Fruit fly (Drosophila melanogaster) whole organism, embryonic: ENCODE results near the gene CG13676.

Experiments
- Antp ChIP-seq: fragments of 200-800 bp; sonication (Bioruptor generic); optimal IDR thresholded peaks from 3 replicates; lab custom pipeline; 2016; ENCODE audit warnings: missing biosample characterization, missing genetic modification characterization
- Blimp-1 ChIP-seq: fragments of 200-800 bp; sonication (Bioruptor generic); optimal IDR thresholded peaks from 3 replicates; lab custom pipeline; 2018; ENCODE audit warnings: missing biosample characterization, missing genetic modification characterization, mild to moderate bottlenecking, moderate library complexity, missing genetic modification reagents
- CG10147 ChIP-seq: fragments of 200-800 bp; sonication (Bioruptor generic); optimal IDR thresholded peaks from 2 replicates; lab custom pipeline; 2019; ENCODE audit warnings: missing biosample characterization, mild to moderate bottlenecking, missing genetic modification characterization, moderate library complexity
- CG10209 ChIP-seq: fragments of 200-800 bp; sonication (Bioruptor generic); optimal IDR thresholded peaks from 3 replicates; lab custom pipeline; 2017; ENCODE audit warnings: missing biosample characterization, mild to moderate bottlenecking, missing genetic modification characterization, missing genetic modification reagents
- CG10654 ChIP-seq: fragments of 200-800 bp; sonication (Bioruptor generic); optimal IDR thresholded peaks from 2 replicates; lab custom pipeline; 2016; ENCODE audit warnings: missing biosample characterization, missing genetic modification characterization
- CG11085 ChIP-seq: fragments of 200-800 bp; sonication (Bioruptor generic); IDR thresholded peaks from 2 replicates; pipeline ENCODE4 v1.3.6; 2022; ENCODE audit warnings: missing biosample characterization, missing genetic modification characterization
- CG12659 ChIP-seq: fragments of 200-800 bp; sonication (Bioruptor generic); optimal IDR thresholded peaks from 3 replicates; lab custom pipeline; 2017; ENCODE audit warnings: mild to moderate bottlenecking, missing biosample characterization, missing genetic modification reagents, missing genetic modification characterization
- CG13424 ChIP-seq: fragments of 200-800 bp; sonication (Bioruptor generic); optimal IDR thresholded peaks from 2 replicates; lab custom pipeline; 2019; ENCODE audit warnings: missing biosample characterization, mild to moderate bottlenecking, missing genetic modification characterization, moderate library complexity
- CG14441 ChIP-seq: fragments of 200-800 bp; sonication (Bioruptor generic); IDR thresholded peaks from 2 replicates; pipeline ENCODE4 v1.3.6; 2022; ENCODE audit warnings: missing biosample characterization, missing genetic modification characterization
- CG14667 ChIP-seq: fragments of 200-800 bp; sonication (Bioruptor generic); IDR thresholded peaks from 2 replicates; pipeline ENCODE4 v1.3.6; 2022; ENCODE audit warnings: missing biosample characterization, missing genetic modification characterization
- CG15479 ChIP-seq: fragments of 200-800 bp; sonication (Bioruptor generic); optimal IDR thresholded peaks from 3 replicates; lab custom pipeline; 2019; ENCODE audit warnings: missing biosample characterization, mild to moderate bottlenecking, missing genetic modification characterization, moderate library complexity
- CG16813 ChIP-seq: fragments of 200-800 bp; sonication (Bioruptor generic); IDR thresholded peaks from 3 replicates; pipeline ENCODE4 v1.3.6; 2022; ENCODE audit warnings: missing biosample characterization, missing genetic modification characterization; ENCODE audit not compliant: partially characterized antibody
- CG18764 ChIP-seq: fragments of 200-800 bp; sonication (Bioruptor generic); optimal IDR thresholded peaks from 3 replicates; lab custom pipeline; 2016; ENCODE audit warnings: missing biosample characterization, missing genetic modification characterization
- CG30403 ChIP-seq: fragments of 200-800 bp; sonication (Bioruptor generic); optimal IDR thresholded peaks from 3 replicates; lab custom pipeline; 2016; ENCODE audit warnings: missing biosample characterization, missing genetic modification characterization
- CG31365 ChIP-seq: fragments of 200-800 bp; sonication (Bioruptor generic); optimal IDR thresholded peaks from 2 replicates; lab custom pipeline; 2018; ENCODE audit warnings: missing biosample characterization, mild to moderate bottlenecking, missing genetic modification characterization
- CG33557 ChIP-seq: fragments of 200-800 bp; sonication (Bioruptor generic); optimal IDR thresholded peaks from 2 replicates; lab custom pipeline; 2019; ENCODE audit warnings: missing biosample characterization, mild to moderate bottlenecking, missing genetic modification characterization, moderate library complexity
- CG34422 ChIP-seq: fragments of 200-800 bp; sonication (Bioruptor generic); IDR thresholded peaks from 3 replicates; pipeline ENCODE4 v1.3.6; 2022; ENCODE audit warnings: missing biosample characterization, missing genetic modification characterization
- CG4360 ChIP-seq: fragments of 200-800 bp; sonication (Bioruptor generic); IDR thresholded peaks from 2 replicates; pipeline ENCODE4 v1.3.6; 2022; ENCODE audit warnings: missing biosample characterization, missing genetic modification characterization
- CG7963 ChIP-seq: fragments of 200-800 bp; sonication (Bioruptor generic); IDR thresholded peaks from 3 replicates; pipeline ENCODE4 v1.3.6; 2022; ENCODE audit warnings: missing biosample characterization, missing genetic modification characterization; ENCODE audit not compliant: partially characterized antibody
- D ChIP-seq, 2 experiments: fragments of 200-800 bp in 1 of 2; fragments of >200 bp in 1 of 2; sonication (Bioruptor generic) in 1 of 2; optimal IDR thresholded peaks; 2 replicates in 1 of 2; 3 replicates in 1 of 2; lab custom pipeline; 2017; ENCODE audit warnings: mild to moderate bottlenecking in 1 of 2, missing biosample characterization in 1 of 2, missing genetic modification characterization in 1 of 2, missing genetic modification reagents in 1 of 2
- Dip2 ChIP-seq: fragments of 200-800 bp; sonication (Bioruptor generic); IDR thresholded peaks from 2 replicates; pipeline ENCODE4 v1.3.6; 2022; ENCODE audit warnings: missing biosample characterization, missing genetic modification characterization
- H15 ChIP-seq: fragments of 200-800 bp; sonication (Bioruptor generic); IDR thresholded peaks from 3 replicates; pipeline ENCODE4 v1.3.6; 2022; ENCODE audit warnings: missing biosample characterization, missing genetic modification characterization
- HLH54F ChIP-seq: fragments of 200-800 bp; sonication (Bioruptor generic); optimal IDR thresholded peaks from 3 replicates; lab custom pipeline; 2016; ENCODE audit warnings: missing biosample characterization, missing genetic modification characterization
- Hr39 ChIP-seq: fragments of >200 bp; optimal IDR thresholded peaks from 2 replicates; lab custom pipeline; 2017
- Hsf ChIP-seq: fragments of 200-800 bp; sonication (Bioruptor generic); optimal IDR thresholded peaks from 3 replicates; lab custom pipeline; 2016; ENCODE audit warnings: missing biosample characterization, missing genetic modification characterization
- Lpt ChIP-seq: fragments of >200 bp; optimal IDR thresholded peaks from 2 replicates; lab custom pipeline; 2018; ENCODE audit warnings: missing biosample characterization, missing genetic modification characterization
- Nf-YA ChIP-seq: fragments of 200-800 bp; sonication (Bioruptor generic); IDR thresholded peaks from 2 replicates; pipeline ENCODE4 v1.3.6; 2022; ENCODE audit warnings: missing biosample characterization, missing genetic modification characterization
- Oaz ChIP-seq: fragments of 200-800 bp; sonication (Bioruptor generic); IDR thresholded peaks from 2 replicates; pipeline ENCODE4 v1.3.6; 2022; ENCODE audit warnings: missing biosample characterization, missing genetic modification characterization
- Ssrp ChIP-seq: fragments of 200-800 bp; sonication (Bioruptor generic); optimal IDR thresholded peaks from 2 replicates; lab custom pipeline; 2018; ENCODE audit warnings: missing biosample characterization, mild to moderate bottlenecking, missing genetic modification characterization, moderate library complexity
- abd-A ChIP-seq: fragments of 200-800 bp; sonication (Bioruptor generic); optimal IDR thresholded peaks from 3 replicates; lab custom pipeline; 2019; ENCODE audit warnings: missing biosample characterization, mild to moderate bottlenecking, missing genetic modification characterization, moderate library complexity
- chif ChIP-seq, 2 experiments: fragments of 200-800 bp; sonication (Bioruptor generic); optimal IDR thresholded peaks; 3 replicates each; lab custom pipeline; 2016; ENCODE audit warnings: missing biosample characterization in 2 of 2, missing genetic modification characterization in 2 of 2
- crc ChIP-seq: fragments of 200-800 bp; sonication (Bioruptor generic); optimal IDR thresholded peaks from 2 replicates; lab custom pipeline; 2016; ENCODE audit warnings: missing biosample characterization, missing genetic modification characterization
- da ChIP-seq: fragments of 200-800 bp; sonication (Bioruptor generic); optimal IDR thresholded peaks from 2 replicates; lab custom pipeline; 2016; ENCODE audit warnings: missing biosample characterization, missing genetic modification characterization
- disco-r ChIP-seq: fragments of 200-800 bp; sonication (Bioruptor generic); optimal IDR thresholded peaks from 2 replicates; lab custom pipeline; 2016; ENCODE audit warnings: missing biosample characterization, missing genetic modification characterization
- fru ChIP-seq: fragments of >200 bp; optimal IDR thresholded peaks from 2 replicates; lab custom pipeline; 2017
- hbn ChIP-seq: fragments of 200-800 bp; sonication (Bioruptor generic); IDR thresholded peaks from 2 replicates; pipeline ENCODE4 v1.3.6; 2022; ENCODE audit warnings: missing biosample characterization, missing genetic modification characterization; ENCODE audit not compliant: partially characterized antibody
- kay ChIP-seq: fragments of 200-800 bp; sonication (Bioruptor generic); optimal IDR thresholded peaks from 2 replicates; lab custom pipeline; 2016; ENCODE audit warnings: missing biosample characterization, missing genetic modification characterization
- maf-S ChIP-seq: fragments of 200-800 bp; sonication (Bioruptor generic); optimal IDR thresholded peaks from 2 replicates; lab custom pipeline; 2016; ENCODE audit warnings: missing biosample characterization, missing genetic modification characterization
- mirr ChIP-seq: fragments of 200-800 bp; sonication (Bioruptor generic); optimal IDR thresholded peaks from 3 replicates; lab custom pipeline; 2018; ENCODE audit warnings: missing biosample characterization, mild to moderate bottlenecking, missing genetic modification characterization
- nau ChIP-seq: fragments of 200-800 bp; sonication (Bioruptor generic); optimal IDR thresholded peaks from 3 replicates; lab custom pipeline; 2017; ENCODE audit warnings: missing biosample characterization, mild to moderate bottlenecking, missing genetic modification characterization, missing genetic modification reagents
- otp ChIP-seq: fragments of 200-800 bp; sonication (Bioruptor generic); IDR thresholded peaks from 3 replicates; pipeline ENCODE4, ENCODE4 v1.3.6; 2022; ENCODE audit warnings: missing biosample characterization, missing genetic modification characterization
- pnt ChIP-seq: fragments of 200-800 bp; sonication (Bioruptor generic); optimal IDR thresholded peaks from 3 replicates; lab custom pipeline; 2016; ENCODE audit warnings: missing biosample characterization, missing genetic modification characterization
- pum ChIP-seq: fragments of 200-800 bp; sonication (Bioruptor generic); optimal IDR thresholded peaks from 2 replicates; lab custom pipeline; 2016; ENCODE audit warnings: missing biosample characterization, missing genetic modification characterization
- schlank ChIP-seq: fragments of 200-800 bp; sonication (Bioruptor generic); optimal IDR thresholded peaks from 2 replicates; lab custom pipeline; 2018; ENCODE audit warnings: missing biosample characterization, mild to moderate bottlenecking, missing genetic modification characterization
- sd ChIP-seq: fragments of 200-800 bp; sonication (Bioruptor generic); optimal IDR thresholded peaks from 3 replicates; lab custom pipeline; 2018; ENCODE audit warnings: missing biosample characterization, mild to moderate bottlenecking, missing genetic modification characterization, moderate library complexity
- slou ChIP-seq: fragments of 200-800 bp; sonication (Bioruptor generic); optimal IDR thresholded peaks from 3 replicates; lab custom pipeline; 2016; ENCODE audit warnings: missing biosample characterization, missing genetic modification characterization
- so ChIP-seq: fragments of 200-800 bp; sonication (Bioruptor generic); IDR thresholded peaks from 3 replicates; pipeline ENCODE4 v1.3.6; 2022; ENCODE audit warnings: missing biosample characterization, missing genetic modification characterization
- sob ChIP-seq: fragments of 200-800 bp; sonication (Bioruptor generic); IDR thresholded peaks from 2 replicates; pipeline ENCODE4 v1.3.6; 2022; ENCODE audit warnings: missing biosample characterization, missing genetic modification characterization
- tup ChIP-seq: fragments of 200-800 bp; sonication (Bioruptor generic); optimal IDR thresholded peaks from 2 replicates; lab custom pipeline; 2016; ENCODE audit warnings: missing biosample characterization, mild to moderate bottlenecking, missing genetic modification characterization, moderate library complexity
- usp ChIP-seq: fragments of >200 bp; optimal IDR thresholded peaks from 2 replicates; lab custom pipeline; 2017; ENCODE audit warnings: missing biosample characterization, missing genetic modification characterization
- vnd ChIP-seq: fragments of 200-800 bp; sonication (Bioruptor generic); IDR thresholded peaks from 3 replicates; pipeline ENCODE4 v1.3.6; 2022; ENCODE audit warnings: missing biosample characterization, missing genetic modification characterization; ENCODE audit not compliant: partially characterized antibody

Gene CG13676

DNA sequence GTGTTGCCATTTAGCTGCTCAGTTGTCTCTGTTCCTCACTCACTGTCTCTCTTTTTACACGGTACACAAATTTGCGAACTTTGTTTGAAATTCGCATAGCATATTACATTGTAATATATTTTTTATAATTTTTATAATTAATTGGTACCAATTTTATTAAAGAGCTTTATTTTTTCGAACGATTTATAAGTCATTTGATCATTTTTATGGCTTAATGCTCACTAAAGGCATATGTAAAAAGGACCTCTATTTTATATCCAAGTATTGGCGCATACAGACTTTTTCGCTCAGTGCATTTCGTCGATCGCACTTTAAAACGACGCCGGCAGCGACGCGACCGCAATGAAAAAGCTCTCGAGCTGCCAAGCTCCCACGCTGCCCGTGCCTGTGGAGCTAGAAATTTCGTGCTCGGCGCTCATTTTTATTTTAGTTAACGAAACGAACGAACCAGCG is 55.5 kb downstream of the CG13676 start (continued):
- TF ChIP-seq CG33557 (GFP tag; lab: Kevin White, UChicago), result no peak
- TF ChIP-seq mirr (GFP tag; lab: Kevin White, UChicago), result peak; percentile 68
- peak; percentile 78 for TF ChIP-seq disco-r (GFP tag; lab: Kevin White, UChicago)
- no peak for TF ChIP-seq CG16813 (GFP tag; lab: Robert Waterston, UW)
- peak; percentile 79 for TF ChIP-seq maf-S
- peak; percentile 89 for TF ChIP-seq slou (GFP tag; lab: Kevin White, UChicago)
- TF ChIP-seq pnt (GFP tag; lab: Kevin White, UChicago), result peak; percentile 70
- TF ChIP-seq CG10147 (GFP tag; lab: Kevin White, UChicago), result peak; percentile 98
- TF ChIP-seq CG15479 (GFP tag; lab: Kevin White, UChicago), result no peak
- TF ChIP-seq Nf-YA (GFP tag; lab: Robert Waterston, UW), result peak; percentile 86
- peak; percentile 95 for TF ChIP-seq CG13424
- peak; percentile 89 for TF ChIP-seq nau (GFP tag; lab: Kevin White, UChicago)
- peak; percentile 88 for TF ChIP-seq Ssrp (tag; lab: Kevin White, UChicago)
- TF ChIP-seq Lpt (GFP tag; lab: Kevin White, UChicago), result no peak
- TF ChIP-seq so (GFP tag; lab: Robert Waterston, UW), result peak; percentile 96
- peak; percentile 87 for TF ChIP-seq HLH54F (GFP tag; lab: Kevin White, UChicago)
- peak; percentile 82; the same call in 2 of the 3 replicates for TF ChIP-seq otp
- TF ChIP-seq D (optimal IDR thresholded peaks at IDR 0.05; lab: Kevin White, UChicago), result no peak
- TF ChIP-seq D (GFP tag; optimal IDR thresholded peaks at IDR 0.05; lab: Kevin White, UChicago), result peak; percentile 78
- no peak for TF ChIP-seq fru (lab: Kevin White, UChicago)
- peak; percentile 85 for TF ChIP-seq H15 (GFP tag; lab: Robert Waterston, UW)
- TF ChIP-seq CG18764 (GFP tag; lab: Kevin White, UChicago), result peak; percentile 76
- 0 out of 2 replicates have a peak, but pooled peaks have one; percentile 20 for TF ChIP-seq CG4360 (GFP tag; lab: Robert Waterston, UW)
- peak; percentile 94 for TF ChIP-seq CG14441 (GFP tag; lab: Robert Waterston, UW)
- TF ChIP-seq da (GFP tag; lab: Kevin White, UChicago), result peak; percentile 47
- TF ChIP-seq hbn (GFP tag; lab: Robert Waterston, UW), result no peak
- TF ChIP-seq Hsf (GFP tag; lab: Kevin White, UChicago), result peak; percentile 79
- TF ChIP-seq crc, result peak; percentile 62
- peak; percentile 78 for TF ChIP-seq Antp (GFP tag; lab: Kevin White, UChicago)
- peak; percentile 90 for TF ChIP-seq CG10654 (GFP tag; lab: Kevin White, UChicago)
- peak; percentile 83 for TF ChIP-seq kay (GFP tag; lab: Kevin White, UChicago)
- peak; percentile 90 for TF ChIP-seq schlank (tag; lab: Kevin White, UChicago)
- peak; percentile 95 for TF ChIP-seq CG34422 (GFP tag; lab: Robert Waterston, UW)
- TF ChIP-seq CG7963, result no peak
- peak; percentile 59 for TF ChIP-seq Dip2 (GFP tag; lab: Robert Waterston, UW)
- peak; percentile 56 for TF ChIP-seq abd-A
- peak; percentile 97 for TF ChIP-seq CG10209 (GFP tag; lab: Kevin White, UChicago)
- peak; percentile 92 for TF ChIP-seq CG11085 (GFP tag; lab: Robert Waterston, UW)
- TF ChIP-seq CG30403, result peak; percentile 96
- TF ChIP-seq tup (GFP tag; lab: Kevin White, UChicago), result peak; percentile 82
- TF ChIP-seq vnd (GFP tag; lab: Robert Waterston, UW), result no peak
- TF ChIP-seq CG31365 (tag; lab: Kevin White, UChicago), result peak; percentile 46
- TF ChIP-seq pum (GFP tag; lab: Kevin White, UChicago), result peak; percentile 72
- TF ChIP-seq usp (GFP tag; lab: Kevin White, UChicago), result no peak
- peak; percentile 72 for TF ChIP-seq Blimp-1 (GFP tag; lab: Kevin White, UChicago)
- peak; percentile 94 for TF ChIP-seq sd (tag; lab: Kevin White, UChicago)
- TF ChIP-seq Oaz (GFP tag; lab: Robert Waterston, UW), result peak; percentile 92
- peak; percentile 98 for TF ChIP-seq CG12659 (GFP tag; lab: Kevin White, UChicago)
- peak; percentile 88 for TF ChIP-seq CG14667 (GFP tag; lab: Robert Waterston, UW)
- TF ChIP-seq chif (GFP tag; optimal IDR thresholded peaks at IDR 0.05; lab: Kevin White, UChicago), result peak; percentile 49 to 70
- no peak for TF ChIP-seq Hr39 (lab: Kevin White, UChicago)
- peak; percentile 97 for TF ChIP-seq sob (GFP tag; lab: Robert Waterston, UW)
